Worm (Caenorhabditis elegans) whole organism, L3 larva: ENCODE results near the gene col-98.

Experiments
- ceh-28 ChIP-seq: fragments of 150-350 bp; optimal IDR thresholded peaks from 2 replicates; lab custom pipeline; 2014; ENCODE audit warnings: missing biosample characterization, missing genetic modification reagents, missing genetic modification characterization
- fos-1 ChIP-seq: fragments of 150-350 bp; optimal IDR thresholded peaks from 2 replicates; lab custom pipeline; 2014; ENCODE audit warnings: missing biosample characterization, missing genetic modification characterization
- pqm-1 ChIP-seq: fragments of 150-350 bp; optimal IDR thresholded peaks from 2 replicates; lab custom pipeline; 2017; ENCODE audit warnings: missing biosample characterization, missing genetic modification characterization, inconsistent platforms
- snpc-4 ChIP-seq: fragments of 150-350 bp; optimal IDR thresholded peaks from 2 replicates; lab custom pipeline; 2014; ENCODE audit warnings: missing biosample characterization, missing genetic modification characterization
- unc-62 ChIP-seq: fragments of 150-350 bp; sonication (generic microtip); optimal IDR thresholded peaks from 4 replicates; lab custom pipeline; 2014; ENCODE audit warnings: missing biosample characterization, missing genetic modification reagents, missing genetic modification characterization
- ztf-11 ChIP-seq: fragments of 150-350 bp; optimal IDR thresholded peaks from 2 replicates; lab custom pipeline; 2014; ENCODE audit warnings: missing biosample characterization, missing genetic modification characterization
- ztf-4 ChIP-seq: fragments of 150-350 bp; optimal IDR thresholded peaks from 2 replicates; lab custom pipeline; 2014; ENCODE audit warnings: missing biosample characterization, missing genetic modification characterization

DNA sequence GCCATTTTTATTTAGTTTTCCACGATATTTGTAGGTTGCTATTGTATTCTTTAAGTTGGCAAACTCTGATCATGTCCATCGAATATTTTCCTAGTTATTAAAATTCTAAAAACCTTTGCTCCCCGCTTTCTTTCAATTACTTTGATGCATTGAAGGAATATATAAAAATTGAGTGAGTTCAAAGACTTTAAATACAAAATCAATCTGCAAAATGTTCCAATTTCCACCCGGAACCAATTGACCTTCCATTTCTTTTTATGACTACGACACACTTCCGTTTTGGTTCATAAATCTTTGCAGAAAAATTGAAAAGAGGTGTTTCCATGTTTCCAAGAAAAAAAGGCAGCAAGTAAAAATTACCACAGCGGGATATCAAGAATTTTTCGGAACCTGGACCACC lies 20.9 kb downstream of the col-98 start, which contains the start of gene F54F12.2:
- TF ChIP-seq unc-62 (no peak), snpc-4 (tag; lab: Kevin White, UChicago) (no peak), ztf-11 (tag; lab: Kevin White, UChicago) (no peak), ztf-4 (tag; lab: Kevin White, UChicago) (no peak), fos-1 (tag; lab: Kevin White, UChicago) (no peak), ceh-28 (tag; lab: Kevin White, UChicago) (no peak), pqm-1 (tag; lab: Kevin White, UChicago) (no peak)
